Worm (Caenorhabditis elegans) whole organism, L4/young adult: ENCODE data around the gene epg-3.
A peak's percentile ranks its signal among the peaks of the same experiment; 100 is the strongest.

Experiments used
- W03F9.2 ChIP-seq: fragments of 150-350 bp; optimal IDR thresholded peaks from 2 replicates; lab custom pipeline; 2014; ENCODE audit warnings: missing biosample characterization, missing genetic modification characterization
- dao-5 ChIP-seq: sonication (generic microtip); optimal IDR thresholded peaks from 2 replicates; lab custom pipeline; 2016; ENCODE audit warnings: missing genotype, missing genetic modification characterization, moderate library complexity, missing compliant biosample characterization
- him-1 ChIP-seq: sonication (generic microtip); optimal IDR thresholded peaks from 2 replicates; lab custom pipeline; 2016; ENCODE audit warnings: missing genotype, missing genetic modification reagents, missing genetic modification characterization, missing compliant biosample characterization

epg-3 gene

ce11 chrIII:12968330-12968729 is 33.8 kb downstream of the epg-3 start:
- no peak for TF ChIP-seq dao-5 (tag; lab: Kevin White, UChicago)
- no peak for TF ChIP-seq W03F9.2 (tag; lab: Kevin White, UChicago)
- no peak for TF ChIP-seq him-1 (tag; lab: Kevin White, UChicago)

ce11 chrIII:12971828-12972379 is 37.4 kb downstream of the epg-3 start:
- TF ChIP-seq dao-5 (tag; lab: Kevin White, UChicago) = no peak
- peak; percentile 10 for TF ChIP-seq W03F9.2 (tag; lab: Kevin White, UChicago)

ce11 chrIII:12972398-12972797 is 37.9 kb downstream of the epg-3 start, which contains the start of gene bckd-1A:
bckd-1A (minus strand) TSS chrIII:12972498.
- TF ChIP-seq dao-5 (tag; lab: Kevin White, UChicago) (no peak), him-1 (tag; lab: Kevin White, UChicago) (no peak), W03F9.2 (tag; lab: Kevin White, UChicago) (no peak)

- TF ChIP-seq dao-5 (tag; lab: Kevin White, UChicago) (no peak), W03F9.2 (tag; lab: Kevin White, UChicago) (no peak), him-1 (tag; lab: Kevin White, UChicago) (no peak)
These were observed 43.0 kb downstream of the epg-3 start, which contains the start of gene ZK1010.2 for ce11 chrIII:12977559-12977958. ZK1010.2 (minus strand) TSS chrIII:12977862.

- TF ChIP-seq him-1 (tag; lab: Kevin White, UChicago) (peak; percentile 59), W03F9.2 (tag; lab: Kevin White, UChicago) (peak; percentile 78), dao-5 (tag; lab: Kevin White, UChicago) (no peak)
These were observed 44.1 kb downstream of the epg-3 start, which contains the start of the genes ubq-2 and frg-1 for ce11 chrIII:12978473-12979174. ubq-2 (minus strand) TSS chrIII:12978523. frg-1 (plus strand) TSS chrIII:12979162.

- TF ChIP-seq W03F9.2 (tag; lab: Kevin White, UChicago) (no peak), him-1 (tag; lab: Kevin White, UChicago) (no peak), dao-5 (tag; lab: Kevin White, UChicago) (no peak)
These were observed 46.3 kb downstream of the epg-3 start, which contains the start of gene ZK1010.4 for ce11 chrIII:12980770-12981169. ZK1010.4 (plus strand) TSS chrIII:12981070.

- no peak for TF ChIP-seq W03F9.2 (tag; lab: Kevin White, UChicago)
- TF ChIP-seq dao-5 (tag; lab: Kevin White, UChicago) = no peak
- no peak for TF ChIP-seq him-1 (tag; lab: Kevin White, UChicago)
These were observed 52.9 kb downstream of the epg-3 start, which contains the start of gene ZK1010.5 for ce11 chrIII:12987418-12987817. ZK1010.5 (minus strand) TSS chrIII:12987518.

ce11 chrIII:12990997-12991396 is 56.5 kb downstream of the epg-3 start, which contains the start of gene ZK1010.12:
ZK1010.12 (plus strand) TSS chrIII:12991297.
- no peak for TF ChIP-seq W03F9.2 (tag; lab: Kevin White, UChicago)
